Worm (Caenorhabditis elegans) whole organism, young adult: ENCODE measurements around the gene C05B5.8.

ENCODE experiments used
- F23B12.7 ChIP-seq: sonication (generic microtip); optimal IDR thresholded peaks from 2 replicates; lab custom pipeline; 2017; ENCODE audit warnings: missing genetic modification characterization, mild to moderate bottlenecking, missing compliant biosample characterization, antibody characterized with exemption, moderate library complexity; ENCODE audit not compliant: insufficient read depth
- Y67H2A.10 ChIP-seq: fragments of 200-800 bp; sonication (Bioruptor generic); conservative IDR thresholded peaks from 2 replicates; pipeline ENCODE4 v1.3.6; 2022; ENCODE audit warnings: missing genetic modification reagents, missing genetic modification characterization, missing compliant biosample characterization
- him-1 ChIP-seq: sonication (generic microtip); optimal IDR thresholded peaks from 2 replicates; lab custom pipeline; 2016; ENCODE audit warnings: missing genotype, missing genetic modification reagents, missing genetic modification characterization, missing compliant biosample characterization
- lin-35 ChIP-seq, 3 experiments: fragments of 150-350 bp in 2 of 3; sonication (generic microtip) in 1 of 3; optimal IDR thresholded peaks; 2 replicates each; lab custom pipeline; 2014 to 2018; ENCODE audit warnings: missing biosample characterization in 3 of 3, missing genetic modification characterization in 3 of 3, missing genetic modification reagents in 3 of 3
- lsl-1 ChIP-seq: fragments of 200-800 bp; sonication (Bioruptor generic); optimal IDR thresholded peaks from 2 replicates; lab custom pipeline; 2018; ENCODE audit warnings: mild to moderate bottlenecking, missing genetic modification characterization, moderate library complexity, missing compliant biosample characterization
- pbrm-1 ChIP-seq: fragments of 200-800 bp; sonication (Bioruptor generic); IDR thresholded peaks from 2 replicates; pipeline ENCODE4 v1.3.6; 2022; ENCODE audit warnings: missing genetic modification reagents, missing genetic modification characterization, missing compliant biosample characterization
- pha-4 ChIP-seq: fragments of 150-350 bp; sonication (generic microtip); optimal IDR thresholded peaks from 2 replicates; lab custom pipeline; 2014; ENCODE audit warnings: missing biosample characterization, missing genetic modification reagents, missing genetic modification characterization
- sdz-38 ChIP-seq: sonication (generic microtip); optimal IDR thresholded peaks from 2 replicates; lab custom pipeline; 2016; ENCODE audit warnings: missing genotype, missing genetic modification characterization, missing compliant biosample characterization
- ztf-25 ChIP-seq: fragments of 200-800 bp; sonication (Bioruptor generic); IDR thresholded peaks from 2 replicates; pipeline ENCODE4 v1.3.6; 2022; ENCODE audit warnings: missing genetic modification reagents, missing genetic modification characterization, missing compliant biosample characterization

- TF ChIP-seq pha-4 (tag; lab: Kevin White, UChicago) (no peak), ztf-25 (GFP tag; lab: Robert Waterston, UW) (no peak), F23B12.7 (tag; lab: Kevin White, UChicago) (no peak), lsl-1 (GFP tag; lab: Kevin White, UChicago) (no peak), sdz-38 (tag; lab: Kevin White, UChicago) (no peak), Y67H2A.10 (GFP tag; lab: Robert Waterston, UW) (no peak), pbrm-1 (GFP tag; lab: Robert Waterston, UW) (no peak), him-1 (tag; lab: Kevin White, UChicago) (no peak), lin-35 (GFP tag; optimal IDR thresholded peaks at IDR 0.05; lab: Kevin White, UChicago) (no peak)
These were observed 29.2 kb upstream of the C05B5.8 start, which contains the start of gene xbx-3 for ce11 chrIII:10035783-10036182.
